Worm (Caenorhabditis elegans) whole organism, late embryonic: ENCODE measurements around the gene col-154.

Experiments
- K02D7.2 ChIP-seq: sonication (generic microtip); optimal IDR thresholded peaks from 2 replicates; lab custom pipeline; 2017; ENCODE audit warnings: mild to moderate bottlenecking, missing genetic modification characterization, missing compliant biosample characterization
- K09A11.1 ChIP-seq: sonication (generic microtip); optimal IDR thresholded peaks from 2 replicates; lab custom pipeline; 2017; ENCODE audit warnings: antibody characterized with exemption, mild to moderate bottlenecking, missing genetic modification characterization, missing compliant biosample characterization; ENCODE audit not compliant: insufficient read depth
- ama-1 ChIP-seq: fragments of 150-350 bp; optimal IDR thresholded peaks from 2 replicates; lab custom pipeline; 2014
- ceh-14 ChIP-seq: sonication (generic microtip); optimal IDR thresholded peaks from 2 replicates; lab custom pipeline; 2016; ENCODE audit warnings: missing genotype, missing genetic modification characterization, missing compliant biosample characterization
- ceh-2 ChIP-seq: sonication (generic microtip); optimal IDR thresholded peaks from 2 replicates; lab custom pipeline; 2016; ENCODE audit warnings: missing genotype, missing genetic modification characterization, missing compliant biosample characterization
- ceh-24 ChIP-seq: sonication (generic microtip); optimal IDR thresholded peaks from 2 replicates; lab custom pipeline; 2016; ENCODE audit warnings: mild to moderate bottlenecking, missing genetic modification characterization, missing compliant biosample characterization
- ceh-30 ChIP-seq: fragments of 150-350 bp; optimal IDR thresholded peaks from 2 replicates; lab custom pipeline; 2014; ENCODE audit warnings: missing biosample characterization, missing genetic modification characterization
- ceh-34 ChIP-seq: sonication (generic microtip); optimal IDR thresholded peaks from 2 replicates; lab custom pipeline; 2016; ENCODE audit warnings: mild to moderate bottlenecking, missing genetic modification characterization, missing compliant biosample characterization
- ceh-6 ChIP-seq: fragments of 200-800 bp; sonication (Bioruptor generic); optimal IDR thresholded peaks from 2 replicates; lab custom pipeline; 2018; ENCODE audit warnings: mild to moderate bottlenecking, missing genetic modification characterization, missing compliant biosample characterization
- ceh-9 ChIP-seq: sonication (generic microtip); optimal IDR thresholded peaks from 2 replicates; lab custom pipeline; 2016; ENCODE audit warnings: mild to moderate bottlenecking, missing genetic modification characterization, inconsistent platforms, missing compliant biosample characterization
- dmd-4 ChIP-seq: sonication (generic microtip); optimal IDR thresholded peaks from 2 replicates; lab custom pipeline; 2016; ENCODE audit warnings: borderline replicate concordance, missing genetic modification characterization, missing compliant biosample characterization
- dve-1 ChIP-seq: sonication (generic microtip); optimal IDR thresholded peaks from 2 replicates; lab custom pipeline; 2017; ENCODE audit warnings: antibody characterized with exemption, mild to moderate bottlenecking, missing genetic modification characterization, missing compliant biosample characterization
- elt-2 ChIP-seq: sonication (generic microtip); optimal IDR thresholded peaks from 2 replicates; lab custom pipeline; 2016; ENCODE audit warnings: missing genetic modification reagents, missing genetic modification characterization, missing compliant biosample characterization
- elt-4 ChIP-seq: sonication (generic microtip); optimal IDR thresholded peaks from 2 replicates; lab custom pipeline; 2016; ENCODE audit warnings: missing genetic modification characterization, missing compliant biosample characterization
- fkh-10 ChIP-seq: fragments of 150-350 bp; optimal IDR thresholded peaks from 2 replicates; lab custom pipeline; 2014; ENCODE audit warnings: missing biosample characterization, missing genetic modification reagents, missing genetic modification characterization
- gmeb-2 ChIP-seq: sonication (generic microtip); optimal IDR thresholded peaks from 2 replicates; lab custom pipeline; 2016; ENCODE audit warnings: missing genetic modification characterization, inconsistent platforms, missing compliant biosample characterization
- lim-6 ChIP-seq: sonication (generic microtip); optimal IDR thresholded peaks from 2 replicates; lab custom pipeline; 2016; ENCODE audit warnings: missing genetic modification characterization, missing compliant biosample characterization
- nfya-1 ChIP-seq: sonication (generic microtip); optimal IDR thresholded peaks from 2 replicates; lab custom pipeline; 2017; ENCODE audit warnings: missing genetic modification characterization, mild to moderate bottlenecking, missing compliant biosample characterization, antibody characterized with exemption, moderate library complexity
- nhr-11 ChIP-seq: fragments of 150-350 bp; optimal IDR thresholded peaks from 2 replicates; lab custom pipeline; 2014; ENCODE audit warnings: missing biosample characterization, missing genetic modification characterization
- nhr-232 ChIP-seq: sonication (generic microtip); optimal IDR thresholded peaks from 2 replicates; lab custom pipeline; 2016; ENCODE audit warnings: missing genetic modification characterization, missing compliant biosample characterization
- npax-4 ChIP-seq: sonication (generic microtip); optimal IDR thresholded peaks from 2 replicates; lab custom pipeline; 2016; ENCODE audit warnings: missing genetic modification characterization, missing compliant biosample characterization
- odd-2 ChIP-seq: sonication (generic microtip); optimal IDR thresholded peaks from 2 replicates; lab custom pipeline; 2017; ENCODE audit warnings: antibody characterized with exemption, mild to moderate bottlenecking, missing genetic modification characterization, missing compliant biosample characterization
- pat-9 ChIP-seq: fragments of 200-800 bp; sonication (Bioruptor generic); optimal IDR thresholded peaks from 2 replicates; lab custom pipeline; 2018; ENCODE audit warnings: mild to moderate bottlenecking, missing genetic modification characterization, moderate library complexity, missing compliant biosample characterization
- pax-1 ChIP-seq: fragments of 150-350 bp; optimal IDR thresholded peaks from 2 replicates; lab custom pipeline; 2014; ENCODE audit warnings: missing biosample characterization, missing genetic modification characterization
- pha-2 ChIP-seq: sonication (generic microtip); optimal IDR thresholded peaks from 2 replicates; lab custom pipeline; 2017; ENCODE audit warnings: mild to moderate bottlenecking, missing genetic modification characterization, missing compliant biosample characterization
- pqm-1 ChIP-seq: sonication (generic microtip); optimal IDR thresholded peaks from 2 replicates; lab custom pipeline; 2016; ENCODE audit warnings: missing genetic modification characterization, missing compliant biosample characterization
- sox-2 ChIP-seq: fragments of 200-800 bp; sonication (Bioruptor generic); IDR thresholded peaks from 2 replicates; pipeline ENCODE4 v1.3.6; 2022; ENCODE audit warnings: missing genetic modification reagents, missing genetic modification characterization, missing compliant biosample characterization
- syd-9 ChIP-seq: sonication (generic microtip); optimal IDR thresholded peaks from 2 replicates; lab custom pipeline; 2016; ENCODE audit warnings: mild to moderate bottlenecking, missing genetic modification characterization, moderate library complexity, missing compliant biosample characterization
- tbx-7 ChIP-seq: sonication (generic microtip); optimal IDR thresholded peaks from 2 replicates; lab custom pipeline; 2016; ENCODE audit warnings: missing genotype, missing genetic modification characterization, missing compliant biosample characterization
- ttx-3 ChIP-seq: sonication (generic microtip); optimal IDR thresholded peaks from 2 replicates; lab custom pipeline; 2016; ENCODE audit warnings: missing genetic modification reagents, missing genetic modification characterization, missing compliant biosample characterization
- unc-42 ChIP-seq: sonication (generic microtip); optimal IDR thresholded peaks from 2 replicates; lab custom pipeline; 2016; ENCODE audit warnings: missing genotype, missing genetic modification characterization, missing compliant biosample characterization
- unc-55 ChIP-seq: sonication (generic microtip); optimal IDR thresholded peaks from 2 replicates; lab custom pipeline; 2017; ENCODE audit warnings: missing biosample characterization, missing genetic modification reagents, missing genetic modification characterization
- unc-86 ChIP-seq: sonication (generic microtip); optimal IDR thresholded peaks from 2 replicates; lab custom pipeline; 2016; ENCODE audit warnings: missing genetic modification characterization, missing compliant biosample characterization

The col-154 gene

ce11 chrV:11344112-11344511, 41.0 kb upstream of the col-154 start:
- TF ChIP-seq ama-1 (lab: Kevin White, UChicago) (peak; percentile 3), K09A11.1 (tag; lab: Kevin White, UChicago) (no peak), K02D7.2 (no peak), pat-9 (no peak), ceh-24 (tag; lab: Kevin White, UChicago) (no peak)

ce11 chrV:11344816-11345336, 40.3 kb upstream of the col-154 start:
- peak; percentile 24 for TF ChIP-seq gmeb-2
- peak; percentile 75 for TF ChIP-seq ama-1 (lab: Kevin White, UChicago)
- TF ChIP-seq unc-55 (GFP tag; lab: Kevin White, UChicago), result no peak

ce11 chrV:11346912-11347311, 38.2 kb upstream of the col-154 start, which contains the start of gene grl-7:
TSS of gene grl-7 (minus strand) at chrV:11347012.
- TF ChIP-seq elt-4 (tag; lab: Kevin White, UChicago) (no peak), dve-1 (tag; lab: Kevin White, UChicago) (no peak), syd-9 (tag; lab: Kevin White, UChicago) (no peak), ceh-34 (tag; lab: Kevin White, UChicago) (no peak), lim-6 (tag; lab: Kevin White, UChicago) (no peak), ceh-6 (no peak), nhr-232 (tag; lab: Kevin White, UChicago) (no peak), nhr-11 (tag; lab: Kevin White, UChicago) (no peak), ceh-24 (tag; lab: Kevin White, UChicago) (no peak), pat-9 (no peak), odd-2 (tag; lab: Kevin White, UChicago) (no peak)
- TF ChIP-seq, all 69 proteins: peak for 0

ce11 chrV:11351263-11351662, 33.9 kb upstream of the col-154 start:
- TF ChIP-seq pqm-1, result no peak
- TF ChIP-seq unc-42 (tag; lab: Kevin White, UChicago), result peak; percentile 36

ce11 chrV:11352893-11353292, 32.3 kb upstream of the col-154 start, which contains the start of gene npr-25:
TSS of gene npr-25 (minus strand) at chrV:11352993.
- TF ChIP-seq nfya-1 (tag; lab: Kevin White, UChicago), result no peak
- TF ChIP-seq ceh-30 (tag; lab: Kevin White, UChicago), result no peak
- TF ChIP-seq elt-2 (tag; lab: Kevin White, UChicago), result no peak
- TF ChIP-seq ceh-2 (tag; lab: Kevin White, UChicago), result no peak
- TF ChIP-seq ttx-3 (tag; lab: Kevin White, UChicago), result no peak
- TF ChIP-seq ceh-9 (tag; lab: Kevin White, UChicago), result no peak
- no peak for TF ChIP-seq ceh-14 (tag; lab: Kevin White, UChicago)
- no peak for TF ChIP-seq ceh-6
- no peak for TF ChIP-seq pax-1 (tag; lab: Kevin White, UChicago)
- TF ChIP-seq ama-1 (lab: Kevin White, UChicago), result no peak
- no peak for TF ChIP-seq tbx-7 (tag; lab: Kevin White, UChicago)
- TF ChIP-seq pha-2 (tag; lab: Kevin White, UChicago), result no peak
- TF ChIP-seq sox-2 (GFP tag; lab: Robert Waterston, UW), result no peak
- TF ChIP-seq odd-2 (tag; lab: Kevin White, UChicago), result no peak
- no peak for TF ChIP-seq unc-86 (tag; lab: Kevin White, UChicago)
- TF ChIP-seq fkh-10 (GFP tag; lab: Kevin White, UChicago), result no peak
- TF ChIP-seq ceh-34 (tag; lab: Kevin White, UChicago), result no peak

ce11 chrV:11354264-11354663, 30.9 kb upstream of the col-154 start:
- TF ChIP-seq npax-4, result no peak
- TF ChIP-seq dmd-4 (tag; lab: Kevin White, UChicago), result no peak
- TF ChIP-seq unc-42 (tag; lab: Kevin White, UChicago), result peak; percentile 61
- no peak for TF ChIP-seq elt-4 (tag; lab: Kevin White, UChicago)
